Worm (Caenorhabditis elegans) whole organism, mixed stage, embryonic: ENCODE data around the gene hars-1.

Source experiments
- M03D4.4 ChIP-seq: sonication (generic microtip); optimal IDR thresholded peaks from 2 replicates; lab custom pipeline; 2017; ENCODE audit warnings: mild to moderate bottlenecking, missing genetic modification characterization, missing compliant biosample characterization
- bed-3 ChIP-seq: fragments of 200-800 bp; sonication (Bioruptor generic); optimal IDR thresholded peaks from 3 replicates; lab custom pipeline; 2018; ENCODE audit warnings: mild to moderate bottlenecking, missing genetic modification characterization, moderate library complexity, missing compliant biosample characterization
- blmp-1 ChIP-seq: fragments of 150-350 bp; optimal IDR thresholded peaks from 2 replicates; lab custom pipeline; 2014; ENCODE audit warnings: missing biosample characterization, missing genetic modification characterization
- ceh-39 ChIP-seq: fragments of 150-350 bp; optimal IDR thresholded peaks from 2 replicates; lab custom pipeline; 2014; ENCODE audit warnings: missing biosample characterization, missing genetic modification characterization
- ceh-43 ChIP-seq: fragments of 200-800 bp; sonication (Bioruptor generic); optimal IDR thresholded peaks from 2 replicates; lab custom pipeline; 2018; ENCODE audit warnings: mild to moderate bottlenecking, missing genetic modification characterization, moderate library complexity, missing compliant biosample characterization
- ceh-83 ChIP-seq: fragments of 200-800 bp; sonication (Bioruptor generic); optimal IDR thresholded peaks from 2 replicates; lab custom pipeline; 2018; ENCODE audit warnings: mild to moderate bottlenecking, missing genetic modification characterization, missing compliant biosample characterization
- ces-1 ChIP-seq: fragments of 150-350 bp; optimal IDR thresholded peaks from 2 replicates; lab custom pipeline; 2014; ENCODE audit warnings: missing biosample characterization, missing genetic modification reagents, missing genetic modification characterization
- cnd-1 ChIP-seq: fragments of 200-800 bp; sonication (Bioruptor generic); optimal IDR thresholded peaks from 2 replicates; lab custom pipeline; 2018; ENCODE audit warnings: mild to moderate bottlenecking, missing genetic modification characterization, missing compliant biosample characterization
- drap-1 ChIP-seq: fragments of 200-800 bp; sonication (Bioruptor generic); optimal IDR thresholded peaks from 3 replicates; lab custom pipeline; 2018; ENCODE audit warnings: mild to moderate bottlenecking, missing genetic modification characterization, missing compliant biosample characterization
- elt-1 ChIP-seq: sonication (generic microtip); optimal IDR thresholded peaks from 2 replicates; lab custom pipeline; 2017; ENCODE audit warnings: missing genetic modification characterization, mild to moderate bottlenecking, missing compliant biosample characterization, antibody characterized with exemption, moderate library complexity, borderline replicate concordance; ENCODE audit not compliant: insufficient read depth
- elt-3 ChIP-seq: fragments of 150-350 bp; optimal IDR thresholded peaks from 2 replicates; lab custom pipeline; 2014; ENCODE audit warnings: missing biosample characterization, missing genetic modification characterization
- flh-1 ChIP-seq: fragments of 200-800 bp; sonication (Bioruptor generic); optimal IDR thresholded peaks from 2 replicates; lab custom pipeline; 2018; ENCODE audit warnings: mild to moderate bottlenecking, missing genetic modification characterization, moderate library complexity, missing compliant biosample characterization
- ham-2 ChIP-seq: fragments of 200-800 bp; sonication (Bioruptor generic); optimal IDR thresholded peaks from 2 replicates; lab custom pipeline; 2018; ENCODE audit warnings: mild to moderate bottlenecking, missing genetic modification characterization, missing compliant biosample characterization
- hlh-1 ChIP-seq: fragments of 150-350 bp; optimal IDR thresholded peaks from 2 replicates; lab custom pipeline; 2014; ENCODE audit warnings: missing biosample characterization, missing genetic modification reagents, missing genetic modification characterization
- lin-13 ChIP-seq: fragments of 150-350 bp; optimal IDR thresholded peaks from 2 replicates; lab custom pipeline; 2014; ENCODE audit warnings: missing biosample characterization, missing genetic modification characterization
- lin-32 ChIP-seq: fragments of 200-800 bp; sonication (Bioruptor generic); optimal IDR thresholded peaks from 2 replicates; lab custom pipeline; 2018; ENCODE audit warnings: mild to moderate bottlenecking, missing genetic modification characterization, missing compliant biosample characterization
- lsy-2 ChIP-seq: fragments of 150-350 bp; optimal IDR thresholded peaks from 2 replicates; lab custom pipeline; 2014; ENCODE audit warnings: missing biosample characterization, missing genetic modification characterization
- mab-5 ChIP-seq: fragments of 150-350 bp; optimal IDR thresholded peaks from 2 replicates; lab custom pipeline; 2014; ENCODE audit warnings: missing biosample characterization, missing genetic modification characterization
- mep-1 ChIP-seq: fragments of 150-350 bp; optimal IDR thresholded peaks from 2 replicates; lab custom pipeline; 2017; ENCODE audit warnings: missing biosample characterization, missing genetic modification reagents, missing genetic modification characterization, inconsistent platforms
- mls-2 ChIP-seq: sonication (generic microtip); optimal IDR thresholded peaks from 2 replicates; lab custom pipeline; 2016; ENCODE audit warnings: mild to moderate bottlenecking, missing genetic modification characterization, moderate library complexity, missing compliant biosample characterization
- nhr-12 ChIP-seq: fragments of 150-350 bp; optimal IDR thresholded peaks from 2 replicates; lab custom pipeline; 2014; ENCODE audit warnings: missing biosample characterization, missing genetic modification characterization
- nhr-2 ChIP-seq: fragments of 150-350 bp; optimal IDR thresholded peaks from 2 replicates; lab custom pipeline; 2014; ENCODE audit warnings: missing biosample characterization, missing genetic modification characterization
- nhr-237 ChIP-seq: fragments of 150-350 bp; optimal IDR thresholded peaks from 2 replicates; lab custom pipeline; 2014; ENCODE audit warnings: missing biosample characterization, missing genetic modification characterization
- nhr-28 ChIP-seq: fragments of 150-350 bp; optimal IDR thresholded peaks from 2 replicates; lab custom pipeline; 2014; ENCODE audit warnings: missing biosample characterization, missing genetic modification characterization
- nhr-76 ChIP-seq: sonication (generic microtip); optimal IDR thresholded peaks from 2 replicates; lab custom pipeline; 2017; ENCODE audit warnings: missing biosample characterization, missing genetic modification characterization
- pha-4 ChIP-seq: fragments of 150-350 bp; optimal IDR thresholded peaks from 2 replicates; lab custom pipeline; 2018; ENCODE audit warnings: missing biosample characterization, missing genetic modification reagents, missing genetic modification characterization
- snpc-4 ChIP-seq: fragments of 150-350 bp; optimal IDR thresholded peaks from 2 replicates; lab custom pipeline; 2014; ENCODE audit warnings: missing biosample characterization, missing genetic modification characterization
- sptf-1 ChIP-seq: sonication (generic microtip); optimal IDR thresholded peaks from 2 replicates; lab custom pipeline; 2017; ENCODE audit warnings: mild to moderate bottlenecking, missing genetic modification characterization, moderate library complexity, missing compliant biosample characterization
- tbx-8 ChIP-seq: fragments of 200-800 bp; sonication (Bioruptor generic); optimal IDR thresholded peaks from 2 replicates; lab custom pipeline; 2018; ENCODE audit warnings: mild to moderate bottlenecking, missing genetic modification characterization, moderate library complexity, missing compliant biosample characterization
- unc-120 ChIP-seq: sonication (generic microtip); optimal IDR thresholded peaks from 2 replicates; lab custom pipeline; 2017; ENCODE audit warnings: missing genetic modification characterization, missing compliant biosample characterization; ENCODE audit not compliant: poor library complexity, severe bottlenecking
- unc-39 ChIP-seq: fragments of 150-350 bp; optimal IDR thresholded peaks from 2 replicates; lab custom pipeline; 2014; ENCODE audit warnings: missing biosample characterization, missing genetic modification characterization
- unc-62 ChIP-seq: fragments of 150-350 bp; optimal IDR thresholded peaks from 2 replicates; lab custom pipeline; 2014; ENCODE audit warnings: missing biosample characterization, missing genetic modification reagents, missing genetic modification characterization
- zip-8 ChIP-seq: fragments of 150-350 bp; optimal IDR thresholded peaks from 2 replicates; lab custom pipeline; 2014; ENCODE audit warnings: missing biosample characterization, missing genetic modification characterization
- ztf-11 ChIP-seq: fragments of 150-350 bp; optimal IDR thresholded peaks from 2 replicates; lab custom pipeline; 2014; ENCODE audit warnings: missing biosample characterization, missing genetic modification characterization

Gene hars-1

ce11 chrIV:10858300-10859016 is at the start of gene hars-1, which contains the start of gene T11G6.2:
TSS of gene hars-1 (plus strand) at chrIV:10858957.
TSS of gene T11G6.2 (minus strand) at chrIV:10858496.
- TF ChIP-seq ceh-43 (GFP tag; lab: Kevin White, UChicago): no peak

- TF ChIP-seq nhr-2 (tag; lab: Kevin White, UChicago): no peak
- TF ChIP-seq ceh-83: no peak
- TF ChIP-seq elt-3 (tag; lab: Kevin White, UChicago): no peak
- TF ChIP-seq blmp-1 (tag; lab: Kevin White, UChicago): no peak
- no peak for TF ChIP-seq zip-8 (tag; lab: Kevin White, UChicago)
- TF ChIP-seq, all 35 proteins: peak for 0
Observed at ce11 chrIV:10810820-10811219, 47.9 kb upstream of the hars-1 start.

- TF ChIP-seq pha-4 (tag; lab: Kevin White, UChicago) (peak; percentile 85), unc-120 (tag; lab: Kevin White, UChicago) (no peak)
Observed at ce11 chrIV:10811388-10811787, 47.4 kb upstream of the hars-1 start.

ce11 chrIV:10812099-10812498 is 46.7 kb upstream of the hars-1 start, which contains the start of gene miz-1:
TSS of gene miz-1 (plus strand) at chrIV:10812399.
- TF ChIP-seq elt-3 (tag; lab: Kevin White, UChicago) (no peak), ceh-43 (GFP tag; lab: Kevin White, UChicago) (no peak), nhr-2 (tag; lab: Kevin White, UChicago) (no peak), mab-5 (tag; lab: Kevin White, UChicago) (no peak), nhr-28 (no peak), bed-3 (GFP tag; lab: Kevin White, UChicago) (no peak), unc-120 (tag; lab: Kevin White, UChicago) (no peak), pha-4 (tag; lab: Kevin White, UChicago) (no peak), nhr-12 (tag; lab: Kevin White, UChicago) (no peak), tbx-8 (GFP tag; lab: Kevin White, UChicago) (no peak), hlh-1 (tag; lab: Kevin White, UChicago) (no peak), drap-1 (GFP tag; lab: Kevin White, UChicago) (no peak), mep-1 (no peak), sptf-1 (tag; lab: Kevin White, UChicago) (no peak), ztf-11 (tag; lab: Kevin White, UChicago) (no peak), flh-1 (no peak), nhr-237 (tag; lab: Kevin White, UChicago) (no peak)

ce11 chrIV:10815950-10816349 is 42.8 kb upstream of the hars-1 start:
- TF ChIP-seq snpc-4 (no peak), mab-5 (tag; lab: Kevin White, UChicago) (no peak), unc-62 (GFP tag; lab: Kevin White, UChicago) (no peak), lsy-2 (tag; lab: Kevin White, UChicago) (no peak), ceh-83 (no peak), ces-1 (GFP tag; lab: Kevin White, UChicago) (no peak), nhr-2 (tag; lab: Kevin White, UChicago) (no peak), blmp-1 (tag; lab: Kevin White, UChicago) (peak; percentile 33), lin-13 (tag; lab: Kevin White, UChicago) (no peak)
- TF ChIP-seq, all 35 proteins: peak for 1

ce11 chrIV:10817030-10817429 is 41.7 kb upstream of the hars-1 start:
- TF ChIP-seq elt-1 (no peak), ham-2 (GFP tag; lab: Kevin White, UChicago) (peak; percentile 81), tbx-8 (GFP tag; lab: Kevin White, UChicago) (no peak), nhr-76 (tag; lab: Kevin White, UChicago) (no peak), nhr-237 (tag; lab: Kevin White, UChicago) (no peak), lin-32 (GFP tag; lab: Kevin White, UChicago) (no peak), elt-3 (tag; lab: Kevin White, UChicago) (no peak), unc-62 (GFP tag; lab: Kevin White, UChicago) (peak; percentile 31), drap-1 (GFP tag; lab: Kevin White, UChicago) (peak; percentile 58), blmp-1 (tag; lab: Kevin White, UChicago) (peak; percentile 49), ceh-83 (no peak), ceh-39 (tag; lab: Kevin White, UChicago) (peak; percentile 14), sptf-1 (tag; lab: Kevin White, UChicago) (peak; percentile 72), unc-39 (no peak), snpc-4 (no peak), lin-13 (tag; lab: Kevin White, UChicago) (peak; percentile 38), flh-1 (no peak), unc-120 (tag; lab: Kevin White, UChicago) (peak; percentile 57), nhr-28 (no peak), cnd-1 (tag; lab: Kevin White, UChicago) (peak; percentile 64), bed-3 (GFP tag; lab: Kevin White, UChicago) (no peak), pha-4 (tag; lab: Kevin White, UChicago) (peak; percentile 52), ceh-43 (GFP tag; lab: Kevin White, UChicago) (no peak), nhr-2 (tag; lab: Kevin White, UChicago) (peak; percentile 96), zip-8 (tag; lab: Kevin White, UChicago) (no peak), M03D4.4 (tag; lab: Kevin White, UChicago) (peak; percentile 10), mls-2 (tag; lab: Kevin White, UChicago) (peak; percentile 81), ztf-11 (tag; lab: Kevin White, UChicago) (peak; percentile 39), mab-5 (tag; lab: Kevin White, UChicago) (no peak), ces-1 (GFP tag; lab: Kevin White, UChicago) (no peak), lsy-2 (tag; lab: Kevin White, UChicago) (no peak), nhr-12 (tag; lab: Kevin White, UChicago) (no peak)
